Fruit fly (Drosophila melanogaster) whole organism, embryonic: ENCODE results near the gene Cad74A.

ENCODE experiments used
- BEAF-32 ChIP-seq: fragments of 200-800 bp; sonication (Bioruptor generic); optimal IDR thresholded peaks from 3 replicates; lab custom pipeline; 2017; ENCODE audit warnings: missing biosample characterization, missing genetic modification characterization, mild to moderate bottlenecking, moderate library complexity, missing genetic modification reagents
- Bgb ChIP-seq: fragments of 200-800 bp; sonication (Bioruptor generic); IDR thresholded peaks from 2 replicates; pipeline ENCODE4 v1.3.6; 2022; ENCODE audit warnings: missing biosample characterization, missing genetic modification characterization; ENCODE audit not compliant: partially characterized antibody
- CG1024 ChIP-seq: fragments of 200-800 bp; sonication (Bioruptor generic); IDR thresholded peaks from 2 replicates; pipeline ENCODE4 v1.3.6; 2022; ENCODE audit warnings: missing biosample characterization, missing genetic modification characterization
- CG10654 ChIP-seq: fragments of 200-800 bp; sonication (Bioruptor generic); optimal IDR thresholded peaks from 2 replicates; lab custom pipeline; 2016; ENCODE audit warnings: missing biosample characterization, missing genetic modification characterization
- CG11247 ChIP-seq: fragments of 200-800 bp; sonication (Bioruptor generic); IDR thresholded peaks from 2 replicates; pipeline ENCODE4 v1.3.6; 2022; ENCODE audit warnings: missing biosample characterization, missing genetic modification characterization
- CG12391 ChIP-seq: fragments of 200-800 bp; sonication (Bioruptor generic); optimal IDR thresholded peaks from 3 replicates; lab custom pipeline; 2018; ENCODE audit warnings: missing biosample characterization, mild to moderate bottlenecking, missing genetic modification characterization, moderate library complexity
- CG14667 ChIP-seq: fragments of 200-800 bp; sonication (Bioruptor generic); IDR thresholded peaks from 2 replicates; pipeline ENCODE4 v1.3.6; 2022; ENCODE audit warnings: missing biosample characterization, missing genetic modification characterization
- CG15479 ChIP-seq: fragments of 200-800 bp; sonication (Bioruptor generic); optimal IDR thresholded peaks from 3 replicates; lab custom pipeline; 2019; ENCODE audit warnings: missing biosample characterization, mild to moderate bottlenecking, missing genetic modification characterization, moderate library complexity
- CG1792 ChIP-seq: fragments of 200-800 bp; sonication (Bioruptor generic); optimal IDR thresholded peaks from 2 replicates; lab custom pipeline; 2016; ENCODE audit warnings: missing biosample characterization, missing genetic modification characterization
- CG31224 ChIP-seq: fragments of 200-800 bp; sonication (Bioruptor generic); IDR thresholded peaks from 2 replicates; pipeline ENCODE4 v1.3.6; 2022; ENCODE audit warnings: missing biosample characterization, missing genetic modification characterization
- CG3726 ChIP-seq: fragments of 200-800 bp; sonication (Bioruptor generic); IDR thresholded peaks from 3 replicates; pipeline ENCODE4, ENCODE4 v1.3.6; 2022; ENCODE audit warnings: missing biosample characterization, missing genetic modification characterization
- CG42726 ChIP-seq: fragments of 200-800 bp; sonication (Bioruptor generic); IDR thresholded peaks from 2 replicates; pipeline ENCODE4 v1.3.6; 2022; ENCODE audit warnings: missing biosample characterization, missing genetic modification characterization; ENCODE audit not compliant: partially characterized antibody
- CG5180 ChIP-seq: fragments of 200-800 bp; sonication (Bioruptor generic); optimal IDR thresholded peaks from 3 replicates; lab custom pipeline; 2017; ENCODE audit warnings: missing biosample characterization, missing genetic modification characterization, mild to moderate bottlenecking, moderate library complexity, missing genetic modification reagents
- CG5953 ChIP-seq: fragments of 200-800 bp; sonication (Bioruptor generic); IDR thresholded peaks from 2 replicates; pipeline ENCODE4 v1.3.6; 2022; ENCODE audit warnings: missing biosample characterization, missing genetic modification characterization
- CG9609 ChIP-seq: fragments of 200-800 bp; sonication (Bioruptor generic); optimal IDR thresholded peaks from 3 replicates; lab custom pipeline; 2016; ENCODE audit warnings: missing biosample characterization, missing genetic modification characterization
- CrebB ChIP-seq: fragments of 200-800 bp; sonication (Bioruptor generic); optimal IDR thresholded peaks from 3 replicates; lab custom pipeline; 2018; ENCODE audit warnings: missing biosample characterization, mild to moderate bottlenecking, missing genetic modification characterization
- Dbx ChIP-seq: fragments of 200-800 bp; sonication (Bioruptor generic); IDR thresholded peaks from 3 replicates; pipeline ENCODE4 v1.3.6; 2022; ENCODE audit warnings: missing biosample characterization, missing genetic modification characterization
- Dfd ChIP-seq, 2 experiments: fragments of >200 bp; optimal IDR thresholded peaks; 2 replicates each; lab custom pipeline; 2017; ENCODE audit warnings: missing biosample characterization in 2 of 2, missing genetic modification characterization in 2 of 2
- Doc3 ChIP-seq: fragments of 200-800 bp; sonication (Bioruptor generic); IDR thresholded peaks from 3 replicates; pipeline ENCODE4 v1.3.6; 2022; ENCODE audit warnings: missing biosample characterization, missing genetic modification characterization; ENCODE audit not compliant: partially characterized antibody
- Dp ChIP-seq: fragments of 200-800 bp; sonication (Bioruptor generic); optimal IDR thresholded peaks from 2 replicates; lab custom pipeline; 2018; ENCODE audit warnings: missing biosample characterization, mild to moderate bottlenecking, missing genetic modification characterization, moderate library complexity
- Fer1 ChIP-seq: fragments of 200-800 bp; sonication (Bioruptor generic); optimal IDR thresholded peaks from 2 replicates; lab custom pipeline; 2017; ENCODE audit warnings: missing biosample characterization, mild to moderate bottlenecking, missing genetic modification characterization
- GATAe ChIP-seq: fragments of 200-800 bp; sonication (Bioruptor generic); conservative IDR thresholded peaks from 2 replicates; pipeline ENCODE4 v1.3.6; 2022; ENCODE audit warnings: missing biosample characterization, missing genetic modification characterization
- H2.0 ChIP-seq: fragments of 200-800 bp; sonication (Bioruptor generic); IDR thresholded peaks from 2 replicates; pipeline ENCODE4 v1.3.6; 2022; ENCODE audit warnings: missing biosample characterization, missing genetic modification characterization
- HLH54F ChIP-seq: fragments of 200-800 bp; sonication (Bioruptor generic); optimal IDR thresholded peaks from 3 replicates; lab custom pipeline; 2016; ENCODE audit warnings: missing biosample characterization, missing genetic modification characterization
- Max ChIP-seq: fragments of 200-800 bp; sonication (Bioruptor generic); optimal IDR thresholded peaks from 2 replicates; lab custom pipeline; 2016; ENCODE audit warnings: missing biosample characterization, mild to moderate bottlenecking, missing genetic modification characterization
- NC2α ChIP-seq: fragments of 200-800 bp; sonication (Bioruptor generic); optimal IDR thresholded peaks from 2 replicates; lab custom pipeline; 2016; ENCODE audit warnings: missing biosample characterization, missing genetic modification characterization
- Poxn ChIP-seq: fragments of 200-800 bp; sonication (Bioruptor generic); IDR thresholded peaks from 2 replicates; pipeline ENCODE4 v1.3.6; 2022; ENCODE audit warnings: missing biosample characterization, missing genetic modification characterization
- Side ChIP-seq: fragments of 200-800 bp; sonication (Bioruptor generic); optimal IDR thresholded peaks from 2 replicates; lab custom pipeline; 2016; ENCODE audit warnings: missing biosample characterization, missing genetic modification characterization
- Stat92E ChIP-seq, 3 experiments: fragments of >200 bp in 2 of 3; fragments of 200-800 bp in 1 of 3; sonication (Bioruptor generic) in 1 of 3; optimal IDR thresholded peaks; 2 replicates each; lab custom pipeline; 2017 to 2019; ENCODE audit warnings: missing biosample characterization in 3 of 3, missing genetic modification characterization in 3 of 3, mild to moderate bottlenecking in 1 of 3, moderate library complexity in 1 of 3
- YL-1 ChIP-seq: fragments of 200-800 bp; sonication (Bioruptor generic); optimal IDR thresholded peaks from 3 replicates; lab custom pipeline; 2017; ENCODE audit warnings: missing biosample characterization, mild to moderate bottlenecking, missing genetic modification characterization
- al ChIP-seq: fragments of 200-800 bp; sonication (Bioruptor generic); IDR thresholded peaks from 2 replicates; pipeline ENCODE4 v1.3.6; 2022; ENCODE audit warnings: missing biosample characterization, missing genetic modification characterization
- cato ChIP-seq: fragments of 200-800 bp; sonication (Bioruptor generic); optimal IDR thresholded peaks from 2 replicates; lab custom pipeline; 2016; ENCODE audit warnings: missing biosample characterization, missing genetic modification characterization, borderline replicate concordance
- chm ChIP-seq: fragments of 200-800 bp; sonication (Bioruptor generic); IDR thresholded peaks from 2 replicates; pipeline ENCODE4 v1.3.6; 2022; ENCODE audit warnings: missing biosample characterization, missing genetic modification characterization
- gsb ChIP-seq: fragments of 200-800 bp; sonication (Bioruptor generic); IDR thresholded peaks from 2 replicates; pipeline ENCODE4 v1.3.6; 2022; ENCODE audit warnings: missing biosample characterization, missing genetic modification characterization
- gt ChIP-seq: fragments of 200-800 bp; sonication (Bioruptor generic); IDR thresholded peaks from 2 replicates; pipeline ENCODE4 v1.3.6; 2022; ENCODE audit warnings: missing biosample characterization, missing genetic modification characterization
- hb ChIP-seq: fragments of 200-800 bp; sonication (Bioruptor generic); IDR thresholded peaks from 3 replicates; pipeline ENCODE4 v1.3.6; 2022; ENCODE audit warnings: missing biosample characterization, missing genetic modification characterization; ENCODE audit not compliant: partially characterized antibody
- klu ChIP-seq: fragments of 200-800 bp; sonication (Bioruptor generic); IDR thresholded peaks from 2 replicates; pipeline ENCODE4 v1.3.6; 2022; ENCODE audit warnings: missing biosample characterization, missing genetic modification characterization
- knrl ChIP-seq: fragments of 200-800 bp; sonication (Bioruptor generic); IDR thresholded peaks from 3 replicates; pipeline ENCODE4 v1.3.6; 2022; ENCODE audit warnings: missing biosample characterization, missing genetic modification characterization; ENCODE audit not compliant: partially characterized antibody
- lilli ChIP-seq: fragments of 200-800 bp; sonication (Bioruptor generic); optimal IDR thresholded peaks from 3 replicates; lab custom pipeline; 2016; ENCODE audit warnings: missing biosample characterization, missing genetic modification characterization
- luna ChIP-seq: fragments of 200-800 bp; sonication (Bioruptor generic); optimal IDR thresholded peaks from 2 replicates; lab custom pipeline; 2016; ENCODE audit warnings: missing biosample characterization, missing genetic modification characterization
- oc ChIP-seq: fragments of 200-800 bp; sonication (Bioruptor generic); optimal IDR thresholded peaks from 2 replicates; lab custom pipeline; 2018; ENCODE audit warnings: missing biosample characterization, mild to moderate bottlenecking, missing genetic modification characterization, moderate library complexity
- pnt ChIP-seq: fragments of 200-800 bp; sonication (Bioruptor generic); optimal IDR thresholded peaks from 3 replicates; lab custom pipeline; 2016; ENCODE audit warnings: missing biosample characterization, missing genetic modification characterization
- pum ChIP-seq: fragments of 200-800 bp; sonication (Bioruptor generic); optimal IDR thresholded peaks from 2 replicates; lab custom pipeline; 2016; ENCODE audit warnings: missing biosample characterization, missing genetic modification characterization
- repo ChIP-seq: fragments of 200-800 bp; sonication (Bioruptor generic); optimal IDR thresholded peaks from 2 replicates; lab custom pipeline; 2016; ENCODE audit warnings: missing biosample characterization, missing genetic modification characterization
- shn ChIP-seq: fragments of 200-800 bp; sonication (Bioruptor generic); optimal IDR thresholded peaks from 3 replicates; lab custom pipeline; 2016; ENCODE audit warnings: missing biosample characterization, missing genetic modification characterization
- sima ChIP-seq: fragments of 200-800 bp; sonication (Bioruptor generic); optimal IDR thresholded peaks from 2 replicates; lab custom pipeline; 2016; ENCODE audit warnings: missing biosample characterization, missing genetic modification characterization
- stwl ChIP-seq: fragments of 200-800 bp; sonication (Bioruptor generic); optimal IDR thresholded peaks from 3 replicates; lab custom pipeline; 2018; ENCODE audit warnings: missing biosample characterization, mild to moderate bottlenecking, missing genetic modification characterization, moderate library complexity
- tgo ChIP-seq: fragments of 200-800 bp; sonication (Bioruptor generic); IDR thresholded peaks from 3 replicates; pipeline ENCODE4 v1.3.6; 2022; ENCODE audit warnings: missing biosample characterization, missing genetic modification characterization
- wek ChIP-seq: fragments of 200-800 bp; sonication (Bioruptor generic); optimal IDR thresholded peaks from 3 replicates; lab custom pipeline; 2018; ENCODE audit warnings: missing biosample characterization, mild to moderate bottlenecking, missing genetic modification characterization, moderate library complexity
- zen ChIP-seq: fragments of 200-800 bp; sonication (Bioruptor generic); optimal IDR thresholded peaks from 3 replicates; lab custom pipeline; 2018; ENCODE audit warnings: missing biosample characterization, mild to moderate bottlenecking, missing genetic modification characterization, moderate library complexity

Gene Cad74A

dm6 chr3L:17415967-17416749, 36.8 kb upstream of the Cad74A start (continued):
- TF ChIP-seq CG31224, result no peak
- TF ChIP-seq CG11247 (GFP tag; lab: Robert Waterston, UW), result no peak
- no peak for TF ChIP-seq CG9609 (GFP tag; lab: Kevin White, UChicago)
- no peak for TF ChIP-seq CG14667 (GFP tag; lab: Robert Waterston, UW)
- no peak for TF ChIP-seq CG1024
- TF ChIP-seq CG5953 (GFP tag; lab: Robert Waterston, UW), result no peak
- TF ChIP-seq CG10654 (GFP tag; lab: Kevin White, UChicago), result no peak
- TF ChIP-seq BEAF-32, result no peak
- TF ChIP-seq Doc3 (GFP tag; lab: Robert Waterston, UW), result no peak
- no peak for TF ChIP-seq YL-1 (GFP tag; lab: Kevin White, UChicago)
- TF ChIP-seq lilli, result peak; percentile 58
- TF ChIP-seq Fer1 (GFP tag; lab: Kevin White, UChicago), result no peak
- no peak for TF ChIP-seq oc
- peak; percentile 46 for TF ChIP-seq pnt (GFP tag; lab: Kevin White, UChicago)
- TF ChIP-seq GATAe (GFP tag; lab: Robert Waterston, UW), result no peak
- TF ChIP-seq tgo, result no peak
- TF ChIP-seq luna, result no peak
- no peak for TF ChIP-seq Stat92E (GFP tag; optimal IDR thresholded peaks at IDR 0.05; lab: Kevin White, UChicago)
- no peak for TF ChIP-seq klu (GFP tag; lab: Robert Waterston, UW)
- TF ChIP-seq CG3726 (GFP tag; lab: Robert Waterston, UW), result no peak
- TF ChIP-seq stwl, result peak; percentile 43
- no peak for TF ChIP-seq repo (GFP tag; lab: Kevin White, UChicago)
- TF ChIP-seq pum (GFP tag; lab: Kevin White, UChicago), result peak; percentile 42
- peak; percentile 38 for TF ChIP-seq HLH54F (GFP tag; lab: Kevin White, UChicago)
- TF ChIP-seq shn (GFP tag; lab: Kevin White, UChicago), result peak; percentile 3
- TF ChIP-seq Dbx (GFP tag; lab: Robert Waterston, UW), result 0 out of 3 replicates have a peak, but pooled peaks have one; percentile 10
- no peak for TF ChIP-seq Dp (GFP tag; lab: Kevin White, UChicago)
- TF ChIP-seq CG15479 (GFP tag; lab: Kevin White, UChicago), result peak; percentile 97
- TF ChIP-seq cato, result no peak
- TF ChIP-seq gsb (GFP tag; lab: Robert Waterston, UW), result no peak
- TF ChIP-seq Poxn (GFP tag; lab: Robert Waterston, UW), result no peak
- TF ChIP-seq Dfd (GFP tag; optimal IDR thresholded peaks at IDR 0.05; lab: Kevin White, UChicago), result no peak
- no peak; the same call in 1 of the 2 replicates for TF ChIP-seq gt (GFP tag; lab: Robert Waterston, UW)
- TF ChIP-seq Side (GFP tag; lab: Kevin White, UChicago), result peak; percentile 27
- TF ChIP-seq CrebB (tag; lab: Kevin White, UChicago), result no peak
- TF ChIP-seq al (GFP tag; lab: Robert Waterston, UW), result no peak
- TF ChIP-seq chm, result 0 out of 2 replicates have a peak, but pooled peaks have one; percentile 8
- no peak for TF ChIP-seq hb
- no peak for TF ChIP-seq Bgb (GFP tag; lab: Robert Waterston, UW)
- peak; percentile 67 for TF ChIP-seq CG12391 (tag; lab: Kevin White, UChicago)
- TF ChIP-seq CG42726, result no peak
- no peak for TF ChIP-seq sima (GFP tag; lab: Kevin White, UChicago)
- no peak for TF ChIP-seq NC2α (GFP tag; lab: Kevin White, UChicago)
- TF ChIP-seq CG1792 (GFP tag; lab: Kevin White, UChicago), result no peak
- TF ChIP-seq CG5180 (GFP tag; lab: Kevin White, UChicago), result no peak
- TF ChIP-seq H2.0, result no peak
- peak; percentile 96 for TF ChIP-seq zen (tag; lab: Kevin White, UChicago)
- TF ChIP-seq wek, result no peak
- TF ChIP-seq Max (GFP tag; lab: Kevin White, UChicago), result peak; percentile 23
- no peak for TF ChIP-seq knrl (GFP tag; lab: Robert Waterston, UW)
